Worm (Caenorhabditis elegans): ENCODE results near the gene sri-37.
A peak's percentile ranks its signal among the peaks of the same experiment; 100 is the strongest.
"Not testable (repeated sequence)": the region's sequence is repeated elsewhere in the genome, so short reads cannot be mapped to it uniquely, and the experiment has no call there.

The sri-37 gene

DNA sequence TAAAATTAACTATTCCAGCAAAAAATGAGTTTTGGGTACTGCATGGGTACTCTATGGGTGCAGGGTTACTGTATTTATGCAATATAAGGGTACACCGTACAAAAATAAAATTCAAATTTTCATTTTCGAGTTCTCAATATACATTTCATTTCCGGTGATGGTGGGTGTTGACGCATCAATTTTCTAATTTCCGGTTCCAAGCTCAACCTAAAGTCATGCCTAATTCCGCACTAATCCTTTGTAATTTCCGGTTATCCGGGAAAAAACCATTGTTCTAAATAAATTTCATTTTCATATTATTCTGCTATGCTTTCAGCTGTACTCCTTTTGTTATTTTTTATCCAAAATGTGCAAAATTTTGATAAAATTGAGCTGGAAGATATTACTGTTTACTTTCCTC lies 30.0 kb downstream of the sri-37 start, which contains the start of gene gcy-21:
Gene gcy-21 (plus strand): TSS at position 301 of the 400 bp plus-strand sequence.
- TF ChIP-seq ceh-16 (tag; optimal IDR thresholded peaks at IDR 0.05) (no peak), skn-1 (tag; optimal IDR thresholded peaks at IDR 0.05) (no peak), mbf-1 (tag; optimal IDR thresholded peaks at IDR 0.05) (no peak), aly-2 (tag; optimal IDR thresholded peaks at IDR 0.05) (no peak), ztf-4 (tag; optimal IDR thresholded peaks at IDR 0.05) (no peak), snpc-4 (tag; optimal IDR thresholded peaks at IDR 0.05) (no peak), lsy-2 (tag; optimal IDR thresholded peaks at IDR 0.05) (no peak), nhr-237 (tag; optimal IDR thresholded peaks at IDR 0.05) (no peak), dmd-4 (tag; optimal IDR thresholded peaks at IDR 0.05) (no peak), zag-1 (tag; optimal IDR thresholded peaks at IDR 0.05) (no peak), sma-3 (GFP tag; optimal IDR thresholded peaks at IDR 0.05) (no peak)

DNA sequence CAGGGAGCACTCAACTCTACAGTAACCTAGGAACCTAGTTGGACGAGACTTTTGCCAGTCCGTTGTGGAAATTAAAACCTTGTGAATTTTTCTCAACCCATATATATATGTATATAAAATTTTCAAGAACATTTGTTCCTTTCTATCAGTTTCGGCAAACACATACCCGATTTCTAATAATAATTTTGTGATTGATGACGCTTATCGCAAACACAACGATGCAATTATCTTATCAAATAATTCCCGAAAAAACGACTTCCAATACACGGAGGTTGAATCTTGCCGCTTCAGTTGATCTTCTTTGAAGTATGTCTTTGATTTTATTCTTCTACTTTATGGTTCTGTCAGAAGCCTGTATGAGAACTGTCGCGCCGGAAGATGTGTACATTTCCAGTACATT lies 35.7 kb downstream of the sri-37 start, which contains the start of gene F22E5.2:
Gene F22E5.2 (plus strand): TSS at position 301 of the 400 bp plus-strand sequence.
- TF ChIP-seq sma-3 (GFP tag; optimal IDR thresholded peaks at IDR 0.05); nhr-11 (tag; optimal IDR thresholded peaks at IDR 0.05); lin-11 (tag; optimal IDR thresholded peaks at IDR 0.05): not testable (repeated sequence)

DNA sequence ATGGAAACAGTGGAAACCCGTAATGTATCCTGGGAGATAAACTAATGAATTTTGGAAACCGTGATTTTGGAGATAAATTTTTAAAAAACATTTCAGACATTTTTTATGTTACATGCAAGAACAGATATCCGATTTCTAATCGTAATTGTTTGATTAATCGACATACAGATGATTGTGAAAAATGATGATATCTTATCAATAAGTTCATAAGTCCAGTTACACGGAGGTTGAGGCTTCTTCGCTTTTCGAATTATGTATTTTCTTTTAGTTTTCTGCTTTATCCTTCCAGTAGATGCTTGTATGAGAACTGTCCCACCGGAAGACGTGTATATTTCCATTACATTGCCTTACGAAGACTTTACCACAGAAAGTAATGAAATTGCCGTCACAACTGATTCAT lies 36.2 kb downstream of the sri-37 start, which contains the start of gene F22E5.22:
Gene F22E5.22 (plus strand): TSS at position 301 of the 400 bp plus-strand sequence.
- no peak for TF ChIP-seq nhr-21 (tag; optimal IDR thresholded peaks at IDR 0.05)
- no peak for TF ChIP-seq nhr-11 (tag; optimal IDR thresholded peaks at IDR 0.05)
- TF ChIP-seq ztf-4 (tag; optimal IDR thresholded peaks at IDR 0.05) = no peak
- no peak for TF ChIP-seq elt-1 (tag; optimal IDR thresholded peaks at IDR 0.05)
- no peak for TF ChIP-seq ama-1 (optimal IDR thresholded peaks at IDR 0.05)
- TF ChIP-seq blmp-1 (tag; optimal IDR thresholded peaks at IDR 0.05; ENCODE audit: insufficient read depth) = no peak
- no peak for TF ChIP-seq lin-11 (tag; optimal IDR thresholded peaks at IDR 0.05)
- no peak for TF ChIP-seq nhr-10 (tag; optimal IDR thresholded peaks at IDR 0.05)

DNA sequence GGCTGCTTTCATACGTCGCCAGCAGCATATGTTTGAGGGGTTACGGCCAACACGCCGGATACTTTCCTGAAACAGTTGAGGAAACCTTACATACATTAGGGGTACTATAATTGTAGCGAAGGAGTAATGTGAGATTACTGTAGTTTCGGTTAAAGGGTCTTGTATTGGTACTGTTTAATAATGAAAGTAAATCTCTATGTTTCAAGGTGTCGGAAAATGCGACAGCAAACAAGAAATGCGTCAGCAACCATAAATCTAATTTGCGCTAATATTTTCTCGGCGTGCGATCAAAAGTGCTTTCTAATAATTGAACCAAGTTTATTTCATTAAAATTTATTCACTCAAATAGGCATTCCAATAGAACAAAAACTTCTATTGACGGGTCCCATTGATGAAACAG lies 43.0 kb downstream of the sri-37 start, which contains the start of gene sri-57:
Gene sri-57 (minus strand): TSS at position 101 of the 400 bp plus-strand sequence.
- not testable (repeated sequence) for TF ChIP-seq crh-2, mab-5, lin-11 (tag; optimal IDR thresholded peaks at IDR 0.05)

DNA sequence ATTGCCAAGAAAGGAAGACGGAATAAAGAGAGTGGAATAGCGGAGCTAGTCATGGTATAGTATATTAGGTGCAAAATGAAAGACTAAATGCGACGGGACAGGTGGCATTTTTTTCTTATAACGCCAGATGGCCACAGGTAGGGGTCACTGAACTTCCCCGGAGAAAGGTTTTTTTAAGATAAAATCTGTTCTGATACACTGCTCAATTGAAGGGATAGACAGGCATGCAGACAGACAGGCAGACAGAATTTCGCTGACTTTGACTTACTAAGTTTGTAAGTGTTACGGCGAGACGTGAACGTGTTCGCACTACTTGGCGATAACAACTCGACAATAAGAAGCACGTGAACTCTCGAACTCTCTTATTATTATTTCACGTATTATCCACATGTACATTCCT lies 44.2 kb downstream of the sri-37 start, which contains the start of the genes F22E5.20 and F22E5.1:
Gene F22E5.20 (minus strand): TSS at position 101 of the 400 bp plus-strand sequence.
Gene F22E5.1 (plus strand): TSS at position 242 of the 400 bp plus-strand sequence.
- TF ChIP-seq mdl-1, lsy-2, nhr-11 (tag; optimal IDR thresholded peaks at IDR 0.05): not testable (repeated sequence)

DNA sequence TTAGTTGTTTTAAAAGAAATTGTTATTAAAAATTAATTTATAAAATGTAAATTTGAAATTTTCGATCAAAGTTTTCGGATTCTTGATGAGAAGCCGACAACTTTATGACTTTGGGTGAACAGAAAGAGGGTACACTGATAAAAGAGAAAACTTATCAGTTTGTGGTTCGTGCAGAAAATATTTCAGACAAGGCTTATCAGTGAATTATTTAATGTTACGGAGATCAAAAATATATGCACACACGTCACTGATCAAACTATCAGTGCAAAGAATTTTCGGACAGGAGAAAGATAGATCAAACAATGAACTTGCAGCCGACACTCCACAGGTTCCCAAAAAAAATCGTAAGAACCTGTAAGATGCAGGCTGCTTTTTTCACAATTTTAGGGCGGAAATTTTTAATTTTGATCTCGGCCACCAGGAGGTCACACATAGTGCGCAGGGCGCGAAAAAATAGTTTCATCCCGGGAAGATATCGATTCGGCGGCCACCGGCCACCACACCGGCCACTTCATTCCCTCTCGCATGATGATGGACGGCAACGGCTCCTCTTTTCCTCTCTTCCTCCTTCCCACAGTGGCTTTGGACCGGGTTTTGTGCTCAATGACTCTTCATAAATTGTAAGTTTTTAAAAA lies 48.3 kb downstream of the sri-37 start, which contains the start of gene F22E5.17:
Gene F22E5.17 (plus strand): TSS at position 508 of the 635 bp plus-strand sequence.
- TF ChIP-seq ztf-1 (GFP tag; conservative IDR thresholded peaks at IDR 0.05) = no peak
- peak; percentile 88 for TF ChIP-seq fos-1 (tag; optimal IDR thresholded peaks at IDR 0.05)
- no peak for TF ChIP-seq blmp-1 (tag; optimal IDR thresholded peaks at IDR 0.05; ENCODE audit: insufficient read depth)
- TF ChIP-seq F13H6.1 (tag; optimal IDR thresholded peaks at IDR 0.05) = peak; percentile 1
- TF ChIP-seq gmeb-1 (tag; optimal IDR thresholded peaks at IDR 0.05) = peak; percentile 19
- peak; percentile 77 for TF ChIP-seq sma-9 (GFP tag; optimal IDR thresholded peaks at IDR 0.05)
- no peak for TF ChIP-seq sma-9 (tag; optimal IDR thresholded peaks at IDR 0.05)
- TF ChIP-seq peb-1 (tag; optimal IDR thresholded peaks at IDR 0.05) = no peak
- no peak for TF ChIP-seq dmd-4 (tag; optimal IDR thresholded peaks at IDR 0.05)

All from whole organism, L2 larva.